Worm (Caenorhabditis elegans) whole organism, mixed stage, embryonic: ENCODE data around the gene cwp-1.

Experiments used
- ceh-83 ChIP-seq: fragments of 200-800 bp; sonication (Bioruptor generic); optimal IDR thresholded peaks from 2 replicates; lab custom pipeline; 2018; ENCODE audit warnings: mild to moderate bottlenecking, missing genetic modification characterization, missing compliant biosample characterization
- mep-1 ChIP-seq: fragments of 150-350 bp; optimal IDR thresholded peaks from 2 replicates; lab custom pipeline; 2017; ENCODE audit warnings: missing biosample characterization, missing genetic modification reagents, missing genetic modification characterization, inconsistent platforms
- nhr-237 ChIP-seq: fragments of 150-350 bp; optimal IDR thresholded peaks from 2 replicates; lab custom pipeline; 2014; ENCODE audit warnings: missing biosample characterization, missing genetic modification characterization
- sptf-1 ChIP-seq: sonication (generic microtip); optimal IDR thresholded peaks from 2 replicates; lab custom pipeline; 2017; ENCODE audit warnings: mild to moderate bottlenecking, missing genetic modification characterization, moderate library complexity, missing compliant biosample characterization

- no peak for TF ChIP-seq mep-1 (tag; lab: Kevin White, UChicago)
- no peak for TF ChIP-seq ceh-83 (GFP tag; lab: Kevin White, UChicago)
- TF ChIP-seq nhr-237 (tag; lab: Kevin White, UChicago), result no peak
- no peak for TF ChIP-seq sptf-1
Measured at ce11 chrV:4846507-4846906, 5.4 kb upstream of the cwp-1 start.
